Worm (Caenorhabditis elegans) whole organism, young adult: ENCODE results near the gene T25B9.2.
A peak's percentile ranks its signal among the peaks of the same experiment; 100 is the strongest.

ENCODE experiments used
- B0019.2 ChIP-seq: fragments of 200-800 bp; sonication (Bioruptor generic); conservative IDR thresholded peaks from 2 replicates; pipeline ENCODE4 v1.3.6; 2022; ENCODE audit warnings: missing genetic modification reagents, missing genetic modification characterization, missing compliant biosample characterization
- B0035.1 ChIP-seq: sonication (generic microtip); optimal IDR thresholded peaks from 2 replicates; lab custom pipeline; 2016; ENCODE audit warnings: missing genetic modification characterization, mild to moderate bottlenecking, missing compliant biosample characterization, missing genotype, missing genetic modification reagents
- B0261.1 ChIP-seq: sonication (generic microtip); optimal IDR thresholded peaks from 2 replicates; lab custom pipeline; 2016; ENCODE audit warnings: mild to moderate bottlenecking, missing genetic modification characterization, moderate library complexity, missing compliant biosample characterization
- F22D6.2 ChIP-seq: sonication (generic microtip); optimal IDR thresholded peaks from 2 replicates; lab custom pipeline; 2016; ENCODE audit warnings: mild to moderate bottlenecking, missing genetic modification characterization, missing compliant biosample characterization
- F33H1.4 ChIP-seq: fragments of 200-800 bp; sonication (Bioruptor generic); IDR thresholded peaks from 2 replicates; pipeline ENCODE4 v1.3.6; 2022; ENCODE audit warnings: missing genetic modification reagents, missing genetic modification characterization, missing compliant biosample characterization
- F49E8.2 ChIP-seq: sonication (generic microtip); optimal IDR thresholded peaks from 3 replicates; lab custom pipeline; 2017; ENCODE audit warnings: missing genetic modification characterization, mild to moderate bottlenecking, missing compliant biosample characterization, antibody characterized with exemption, moderate library complexity; ENCODE audit not compliant: insufficient read depth
- F57A8.1 ChIP-seq: fragments of 200-800 bp; sonication (Bioruptor generic); optimal IDR thresholded peaks from 2 replicates; lab custom pipeline; 2018; ENCODE audit warnings: mild to moderate bottlenecking, missing genetic modification characterization, moderate library complexity, missing compliant biosample characterization
- F57C9.4 ChIP-seq: sonication (generic microtip); optimal IDR thresholded peaks from 2 replicates; lab custom pipeline; 2017; ENCODE audit warnings: mild to moderate bottlenecking, missing genetic modification characterization, missing compliant biosample characterization
- Y53F4B.3 ChIP-seq: fragments of 200-800 bp; sonication (Bioruptor generic); IDR thresholded peaks from 2 replicates; pipeline ENCODE4 v1.3.6; 2022; ENCODE audit warnings: missing genetic modification reagents, missing genetic modification characterization, missing compliant biosample characterization
- Y53G8AR.9 ChIP-seq: fragments of 200-800 bp; sonication (Bioruptor generic); conservative IDR thresholded peaks from 2 replicates; pipeline ENCODE4 v1.3.6; 2022; ENCODE audit warnings: missing genetic modification reagents, missing genetic modification characterization, missing compliant biosample characterization
- ZK185.1 ChIP-seq: sonication (generic microtip); optimal IDR thresholded peaks from 2 replicates; lab custom pipeline; 2016; ENCODE audit warnings: mild to moderate bottlenecking, missing genetic modification characterization, missing compliant biosample characterization; ENCODE audit not compliant: poor library complexity, severe bottlenecking
- aptf-2 ChIP-seq: fragments of 200-800 bp; sonication (Bioruptor generic); conservative IDR thresholded peaks from 2 replicates; pipeline ENCODE4 v1.3.6; 2022; ENCODE audit warnings: missing genetic modification reagents, missing genetic modification characterization, missing compliant biosample characterization
- attf-6 ChIP-seq: fragments of 200-800 bp; sonication (Bioruptor generic); IDR thresholded peaks from 2 replicates; pipeline ENCODE4 v1.3.6; 2022; ENCODE audit warnings: missing genetic modification reagents, missing genetic modification characterization, missing compliant biosample characterization
- ccch-3 ChIP-seq: fragments of 200-800 bp; sonication (Bioruptor generic); optimal IDR thresholded peaks from 2 replicates; lab custom pipeline; 2018; ENCODE audit warnings: mild to moderate bottlenecking, missing genetic modification characterization, missing compliant biosample characterization
- ceh-100 ChIP-seq: fragments of 200-800 bp; sonication (Bioruptor generic); IDR thresholded peaks from 2 replicates; pipeline ENCODE4 v1.3.6; 2022; ENCODE audit warnings: missing genetic modification reagents, missing genetic modification characterization, missing compliant biosample characterization
- dox-1 ChIP-seq: fragments of 200-800 bp; sonication (Bioruptor generic); IDR thresholded peaks from 2 replicates; pipeline ENCODE4 v1.3.6; 2022; ENCODE audit warnings: missing genetic modification reagents, missing genetic modification characterization, missing compliant biosample characterization
- dpl-1 ChIP-seq: fragments of 150-350 bp; optimal IDR thresholded peaks from 2 replicates; lab custom pipeline; 2014; ENCODE audit warnings: missing biosample characterization, missing genetic modification reagents, missing genetic modification characterization
- egl-18 ChIP-seq: fragments of 200-800 bp; sonication (Bioruptor generic); IDR thresholded peaks from 2 replicates; pipeline ENCODE4 v1.3.6; 2022; ENCODE audit warnings: missing genetic modification reagents, missing genetic modification characterization, missing compliant biosample characterization
- lin-40 ChIP-seq: sonication (generic microtip); optimal IDR thresholded peaks from 2 replicates; lab custom pipeline; 2016; ENCODE audit warnings: missing genetic modification characterization, mild to moderate bottlenecking, missing compliant biosample characterization, missing genotype, missing genetic modification reagents
- lsl-1 ChIP-seq: fragments of 200-800 bp; sonication (Bioruptor generic); optimal IDR thresholded peaks from 2 replicates; lab custom pipeline; 2018; ENCODE audit warnings: mild to moderate bottlenecking, missing genetic modification characterization, moderate library complexity, missing compliant biosample characterization
- lsy-27 ChIP-seq: sonication (generic microtip); optimal IDR thresholded peaks from 2 replicates; lab custom pipeline; 2017; ENCODE audit warnings: missing genetic modification characterization, mild to moderate bottlenecking, missing compliant biosample characterization, antibody characterized with exemption, missing genotype, borderline replicate concordance; ENCODE audit not compliant: insufficient read depth
- madf-6 ChIP-seq: fragments of 200-800 bp; sonication (Bioruptor generic); IDR thresholded peaks from 2 replicates; pipeline ENCODE4 v1.3.6; 2022; ENCODE audit warnings: missing genetic modification reagents, missing genetic modification characterization, missing compliant biosample characterization
- mxl-1 ChIP-seq: sonication (generic microtip); optimal IDR thresholded peaks from 2 replicates; lab custom pipeline; 2016; ENCODE audit warnings: missing genetic modification characterization, missing compliant biosample characterization
- nfyb-1 ChIP-seq: fragments of 200-800 bp; sonication (Bioruptor generic); IDR thresholded peaks from 2 replicates; pipeline ENCODE4 v1.3.6; 2022; ENCODE audit warnings: missing genetic modification reagents, missing genetic modification characterization, missing compliant biosample characterization
- nhr-27 ChIP-seq: fragments of 200-800 bp; sonication (Bioruptor generic); optimal IDR thresholded peaks from 2 replicates; lab custom pipeline; 2018; ENCODE audit warnings: mild to moderate bottlenecking, missing genetic modification characterization, moderate library complexity, missing compliant biosample characterization
- pbrm-1 ChIP-seq: fragments of 200-800 bp; sonication (Bioruptor generic); IDR thresholded peaks from 2 replicates; pipeline ENCODE4 v1.3.6; 2022; ENCODE audit warnings: missing genetic modification reagents, missing genetic modification characterization, missing compliant biosample characterization
- pha-4 ChIP-seq: fragments of 150-350 bp; sonication (generic microtip); optimal IDR thresholded peaks from 2 replicates; lab custom pipeline; 2014; ENCODE audit warnings: missing biosample characterization, missing genetic modification reagents, missing genetic modification characterization
- rpc-1 ChIP-seq, 2 experiments: fragments of 150-350 bp in 1 of 2; sonication (generic microtip) in 1 of 2; optimal IDR thresholded peaks; 2 replicates each; lab custom pipeline; 2014 to 2018; ENCODE audit warnings: missing biosample characterization in 1 of 2, missing genetic modification characterization in 1 of 2, missing genetic modification reagents in 1 of 2, missing genotype in 1 of 2
- snpc-1.1 ChIP-seq: sonication (generic microtip); optimal IDR thresholded peaks from 2 replicates; lab custom pipeline; 2017; ENCODE audit warnings: missing genetic modification characterization, mild to moderate bottlenecking, missing compliant biosample characterization, antibody characterized with exemption, moderate library complexity, missing genotype, missing genetic modification reagents; ENCODE audit not compliant: insufficient read depth
- somi-1 ChIP-seq: fragments of 200-800 bp; sonication (Bioruptor generic); optimal IDR thresholded peaks from 2 replicates; lab custom pipeline; 2018; ENCODE audit warnings: mild to moderate bottlenecking, missing genetic modification characterization, missing compliant biosample characterization
- sptf-2 ChIP-seq: fragments of 200-800 bp; sonication (Bioruptor generic); optimal IDR thresholded peaks from 2 replicates; lab custom pipeline; 2018; ENCODE audit warnings: mild to moderate bottlenecking, missing genetic modification characterization, missing compliant biosample characterization
- tbx-9 ChIP-seq: sonication (generic microtip); optimal IDR thresholded peaks from 2 replicates; lab custom pipeline; 2016; ENCODE audit warnings: borderline replicate concordance, missing genetic modification characterization, inconsistent platforms, missing compliant biosample characterization
- zim-3 ChIP-seq: sonication (generic microtip); optimal IDR thresholded peaks from 2 replicates; lab custom pipeline; 2017; ENCODE audit warnings: mild to moderate bottlenecking, missing genetic modification characterization, moderate library complexity, missing compliant biosample characterization
- ztf-28 ChIP-seq: fragments of 200-800 bp; sonication (Bioruptor generic); IDR thresholded peaks from 2 replicates; pipeline ENCODE4 v1.3.6; 2022; ENCODE audit warnings: missing genetic modification reagents, missing genetic modification characterization, missing compliant biosample characterization

The T25B9.2 gene

DNA sequence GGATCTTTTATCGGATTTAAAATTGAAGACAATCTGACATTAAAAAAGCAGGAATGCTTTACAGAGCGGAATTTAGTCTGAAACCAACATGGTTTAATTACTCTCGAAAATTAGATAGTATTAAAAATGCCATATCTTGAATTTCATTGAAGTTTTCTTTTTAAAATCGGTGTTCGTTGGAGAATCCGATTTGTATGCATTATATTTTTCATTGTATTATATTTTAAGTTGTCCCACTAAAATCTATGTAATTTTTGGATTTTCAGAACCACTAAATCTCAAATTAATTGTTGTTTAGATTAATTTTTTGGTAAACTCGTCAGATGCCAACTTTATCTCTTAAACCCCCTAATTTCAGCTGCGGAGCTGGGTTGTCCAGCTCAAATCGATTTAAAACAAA lies 26.9 kb upstream of the T25B9.2 start (continued):
- TF ChIP-seq ZK185.1 (tag; lab: Kevin White, UChicago) (peak; percentile 6), nfyb-1 (GFP tag; lab: Robert Waterston, UW) (peak; percentile 21; the same call in 1 of the 2 replicates), ccch-3 (GFP tag; lab: Kevin White, UChicago) (no peak)

DNA sequence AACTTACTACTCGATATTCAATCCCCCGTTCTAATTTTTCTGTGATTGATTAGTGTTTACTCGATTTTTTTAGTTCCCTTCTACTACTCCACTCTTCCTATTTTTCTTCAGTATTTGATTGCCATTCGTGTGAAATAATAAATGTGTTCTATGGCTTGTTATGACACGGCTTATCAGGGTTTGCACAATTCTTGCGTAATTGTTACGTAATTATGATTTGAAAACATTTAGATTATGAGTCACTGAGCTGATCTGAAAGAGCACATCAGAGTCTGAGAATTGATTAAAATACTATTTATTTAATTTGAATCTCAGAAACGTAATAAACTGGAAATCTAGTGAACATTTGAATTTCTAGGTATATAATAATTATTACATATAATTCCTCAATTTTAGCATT lies 26.0 kb upstream of the T25B9.2 start:
- no peak for TF ChIP-seq pbrm-1 (GFP tag; lab: Robert Waterston, UW)

DNA sequence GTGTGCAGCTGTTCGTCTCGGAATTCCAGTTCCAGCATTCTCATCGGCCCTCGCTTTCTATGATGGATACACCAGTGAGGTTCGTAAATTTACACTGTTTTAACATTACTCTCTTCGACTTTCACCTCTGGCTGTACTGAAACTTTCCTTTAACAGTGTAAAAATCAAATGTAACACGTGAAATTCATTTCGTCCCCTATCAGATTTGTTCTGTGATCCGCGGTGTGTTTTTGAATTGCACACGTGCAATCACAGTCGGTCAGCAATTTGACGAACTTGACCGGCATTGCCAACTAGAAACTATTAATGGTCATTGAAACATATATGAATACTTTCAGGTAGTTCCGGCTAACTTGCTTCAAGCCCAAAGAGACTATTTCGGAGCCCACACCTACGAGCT lies 25.4 kb upstream of the T25B9.2 start:
- TF ChIP-seq F49E8.2 (tag; lab: Kevin White, UChicago): no peak
- TF ChIP-seq madf-6: peak; percentile 10; the same call in 1 of the 2 replicates
- peak; percentile 27 for TF ChIP-seq F57A8.1
- TF ChIP-seq pbrm-1 (GFP tag; lab: Robert Waterston, UW): no peak
- no peak for TF ChIP-seq nhr-27 (tag; lab: Kevin White, UChicago)
- TF ChIP-seq lsl-1 (GFP tag; lab: Kevin White, UChicago): no peak
- no peak for TF ChIP-seq ceh-100 (GFP tag; lab: Robert Waterston, UW)
- TF ChIP-seq, all 124 proteins: peak for 2

DNA sequence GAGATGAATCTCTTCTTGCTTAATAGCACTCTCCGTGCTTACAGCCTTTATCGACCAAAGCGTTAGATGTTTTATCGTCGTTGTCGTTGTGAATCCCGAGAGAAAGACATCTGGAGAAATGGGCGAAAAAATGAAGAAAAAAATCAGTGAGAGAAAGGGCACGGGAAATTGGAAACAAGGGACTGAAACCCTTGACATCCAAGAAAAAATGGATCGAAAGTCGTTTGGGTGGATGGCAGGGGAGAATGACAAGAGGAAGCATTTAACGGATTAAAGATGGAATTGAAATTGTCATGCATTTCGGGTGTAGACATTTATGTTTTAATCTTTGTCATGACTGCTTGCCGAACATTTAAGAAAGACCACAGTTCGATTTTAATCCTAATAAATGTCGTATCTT lies 22.2 kb upstream of the T25B9.2 start, which contains the start of gene inpp-1:
Gene inpp-1, minus strand, starts transcription at position 101 of the 400 bp plus-strand sequence.
- TF ChIP-seq mxl-1 (tag; lab: Kevin White, UChicago): no peak
- TF ChIP-seq lin-40 (tag; lab: Kevin White, UChicago): no peak
- TF ChIP-seq rpc-1 (optimal IDR thresholded peaks at IDR 0.05; lab: Kevin White, UChicago): no peak
- no peak for TF ChIP-seq rpc-1 (tag; optimal IDR thresholded peaks at IDR 0.05; lab: Kevin White, UChicago)
- no peak for TF ChIP-seq aptf-2
- no peak for TF ChIP-seq F33H1.4 (GFP tag; lab: Robert Waterston, UW)
- no peak for TF ChIP-seq dox-1 (GFP tag; lab: Robert Waterston, UW)
- no peak for TF ChIP-seq ztf-28 (GFP tag; lab: Robert Waterston, UW)
- no peak for TF ChIP-seq tbx-9 (tag; lab: Kevin White, UChicago)
- TF ChIP-seq somi-1: no peak
- TF ChIP-seq B0261.1 (tag; lab: Kevin White, UChicago): no peak
- no peak for TF ChIP-seq attf-6
- TF ChIP-seq B0035.1 (tag; lab: Kevin White, UChicago): no peak
- TF ChIP-seq, all 124 proteins: peak for 0

DNA sequence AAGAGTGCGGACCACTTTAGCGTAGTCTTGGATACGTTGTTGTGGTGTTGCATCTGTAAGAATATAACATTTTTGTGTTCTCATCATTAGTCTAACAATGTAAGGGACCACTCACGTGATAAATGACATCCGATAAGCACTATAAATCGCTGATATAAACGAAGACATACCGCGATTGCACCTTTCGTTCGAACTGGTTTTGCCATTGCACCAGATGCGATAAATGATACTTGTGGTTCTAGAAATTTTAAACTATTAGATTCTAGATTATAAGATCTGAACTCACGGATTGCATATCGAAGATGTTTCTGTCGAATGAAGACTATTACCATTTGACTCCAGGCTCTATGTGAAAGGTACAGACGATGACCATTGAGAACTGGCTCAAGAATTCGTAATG lies 19.7 kb upstream of the T25B9.2 start:
- no peak for TF ChIP-seq zim-3 (tag; lab: Kevin White, UChicago)
- TF ChIP-seq Y53G8AR.9: no peak
- TF ChIP-seq Y53F4B.3: no peak
- TF ChIP-seq snpc-1.1 (tag; lab: Kevin White, UChicago): no peak

DNA sequence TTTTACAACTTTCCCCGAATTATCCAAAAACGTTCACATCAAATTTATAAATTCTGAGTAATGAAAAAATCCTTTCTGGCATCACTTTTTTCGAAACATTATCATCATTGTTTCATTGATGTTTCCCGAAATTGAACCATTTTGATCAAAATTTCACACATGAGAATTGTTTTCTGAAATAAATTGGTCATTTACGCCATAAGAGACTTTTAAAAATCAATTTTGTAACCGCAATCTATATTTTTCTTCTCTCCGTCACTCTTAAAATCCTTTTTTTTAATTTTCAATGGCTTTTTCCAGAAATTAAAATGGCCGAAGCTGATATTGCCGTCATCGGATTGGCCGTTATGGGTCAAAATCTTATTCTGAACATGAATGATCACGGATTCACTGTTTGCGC lies 17.7 kb upstream of the T25B9.2 start, which contains the start of gene T25B9.9:
Gene T25B9.9, plus strand, starts transcription at position 301 of the 400 bp plus-strand sequence.
- TF ChIP-seq lsy-27 (tag; lab: Kevin White, UChicago) (no peak), F57C9.4 (tag; lab: Kevin White, UChicago) (no peak), dpl-1 (no peak), pha-4 (tag; lab: Kevin White, UChicago) (no peak), zim-3 (tag; lab: Kevin White, UChicago) (no peak), F22D6.2 (tag; lab: Kevin White, UChicago) (no peak), sptf-2 (GFP tag; lab: Kevin White, UChicago) (no peak), egl-18 (GFP tag; lab: Robert Waterston, UW) (no peak), B0019.2 (GFP tag; lab: Robert Waterston, UW) (no peak)
